In the genomic region with DNA sequence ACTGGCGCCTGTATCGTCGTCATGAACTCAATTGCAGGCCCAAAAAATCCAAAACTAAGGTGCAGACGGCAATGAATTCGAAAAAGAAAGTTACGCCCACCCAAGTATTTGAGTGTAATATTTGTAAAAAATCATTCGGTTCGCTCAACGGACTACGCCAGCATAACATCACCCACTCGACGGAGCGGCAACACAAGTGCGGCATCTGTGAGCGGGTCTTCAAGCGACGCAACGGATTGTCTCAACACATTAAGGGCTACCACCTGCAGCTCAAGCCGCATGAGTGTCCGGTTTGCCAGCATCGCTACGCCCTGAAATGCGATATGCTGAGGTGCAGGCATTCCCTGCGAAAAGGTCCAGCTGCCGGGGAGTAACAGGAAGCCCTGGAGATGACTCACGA, we compare ENCODE assay signal across 2 fruit fly cellular contexts.
TF ChIP-seq lines count a peak whose summit lies in the region.

No protein-coding gene starts in this region.

- TF ChIP-seq CTCF in whole organism, embryonic (GFP tag; optimal IDR thresholded peaks at IDR 0.05; lab: Kevin White, UChicago) = no peak

TF ChIP-seq in whole organism, embryonic, 481 proteins besides CTCF, POLR2A, EP300 and RAD21:
- TF ChIP-seq ewg (GFP tag; optimal IDR thresholded peaks at IDR 0.05; lab: Kevin White, UChicago) = no peak
- 0 out of 3 replicates have a peak, but pooled peaks have one; percentile 48 for TF ChIP-seq z (GFP tag; IDR thresholded peaks at IDR 0.05; lab: Robert Waterston, UW)
- TF ChIP-seq twi (tag; optimal IDR thresholded peaks at IDR 0.05; lab: Kevin White, UChicago) = peak; percentile 95
- peak; percentile 39; the same call in 1 of the 2 replicates for TF ChIP-seq sob (GFP tag; IDR thresholded peaks at IDR 0.05; lab: Robert Waterston, UW)

TF ChIP-seq in whole organism, prepupa, 60 proteins besides CTCF, POLR2A, EP300 and RAD21:
- TF ChIP-seq CG34406 (GFP tag; optimal IDR thresholded peaks at IDR 0.05; lab: Kevin White, UChicago) = no peak
- TF ChIP-seq svp (GFP tag; lab: Kevin White, UChicago) = peak; percentile 42
